Fruit fly (Drosophila melanogaster) whole organism, wandering third instar larva: ENCODE results near the gene Bgb.

Experiments
- Abd-B ChIP-seq: fragments of >200 bp; optimal IDR thresholded peaks from 2 replicates; lab custom pipeline; 2017; ENCODE audit warnings: missing biosample characterization, missing genetic modification characterization
- CG32264 ChIP-seq: fragments of 200-800 bp; sonication (Bioruptor generic); optimal IDR thresholded peaks from 2 replicates; lab custom pipeline; 2016; ENCODE audit warnings: missing biosample characterization, missing genetic modification characterization
- CG9705 ChIP-seq: fragments of 200-800 bp; sonication (Bioruptor generic); optimal IDR thresholded peaks from 2 replicates; lab custom pipeline; 2018; ENCODE audit warnings: missing biosample characterization, mild to moderate bottlenecking, missing genetic modification characterization
- CrebA ChIP-seq: fragments of 200-800 bp; sonication (Bioruptor generic); optimal IDR thresholded peaks from 2 replicates; lab custom pipeline; 2016; ENCODE audit warnings: missing biosample characterization, mild to moderate bottlenecking, missing genetic modification characterization, borderline replicate concordance
- Dfd ChIP-seq: fragments of >200 bp; optimal IDR thresholded peaks from 2 replicates; lab custom pipeline; 2017; ENCODE audit warnings: missing biosample characterization, missing genetic modification characterization
- Dif ChIP-seq: fragments of 200-275, 200-300 bp; sonication (Bioruptor generic); optimal IDR thresholded peaks from 2 replicates; lab custom pipeline; 2018; ENCODE audit warnings: missing biosample characterization, missing genetic modification characterization; ENCODE audit not compliant: partially characterized antibody
- GATAd ChIP-seq: sonication (Bioruptor generic); optimal IDR thresholded peaks from 2 replicates; lab custom pipeline; 2016; ENCODE audit warnings: missing biosample characterization, missing genetic modification characterization
- HLH106 ChIP-seq: fragments of 200-800 bp; optimal IDR thresholded peaks from 3 replicates; lab custom pipeline; 2019; ENCODE audit warnings: missing biosample characterization, mild to moderate bottlenecking, missing genetic modification characterization, moderate library complexity
- Hnf4 ChIP-seq: fragments of 200-800 bp; sonication (Bioruptor generic); optimal IDR thresholded peaks from 2 replicates; lab custom pipeline; 2016; ENCODE audit warnings: missing biosample characterization, mild to moderate bottlenecking, missing genetic modification characterization
- Hr78 ChIP-seq: fragments of >200 bp; optimal IDR thresholded peaks from 2 replicates; lab custom pipeline; 2017; ENCODE audit warnings: missing biosample characterization, missing genetic modification characterization
- Hr83 ChIP-seq: fragments of 200-300 bp; sonication (Bioruptor generic); optimal IDR thresholded peaks from 2 replicates; lab custom pipeline; 2016; ENCODE audit warnings: missing biosample characterization, mild to moderate bottlenecking, missing genetic modification characterization, moderate library complexity; ENCODE audit not compliant: poor library complexity, severe bottlenecking
- Jra ChIP-seq: sonication (Bioruptor generic); optimal IDR thresholded peaks from 2 replicates; lab custom pipeline; 2016; ENCODE audit warnings: missing biosample characterization, missing genetic modification characterization
- Mio ChIP-seq: sonication (Bioruptor generic); optimal IDR thresholded peaks from 2 replicates; lab custom pipeline; 2016; ENCODE audit warnings: missing biosample characterization, missing genetic modification characterization
- Myc ChIP-seq: fragments of >200 bp; optimal IDR thresholded peaks from 2 replicates; lab custom pipeline; 2017
- N ChIP-seq: fragments of >200 bp; optimal IDR thresholded peaks from 2 replicates; lab custom pipeline; 2018; ENCODE audit warnings: missing biosample characterization, missing external identifiers, missing genetic modification characterization
- OdsH ChIP-seq: fragments of 200-800 bp; sonication (Bioruptor generic); optimal IDR thresholded peaks from 2 replicates; lab custom pipeline; 2016; ENCODE audit warnings: missing biosample characterization, mild to moderate bottlenecking, missing genetic modification characterization
- Rel ChIP-seq, 2 experiments: fragments of 200-800 bp; sonication (Bioruptor generic) in 1 of 2; optimal IDR thresholded peaks; 2 replicates in 1 of 2; 3 replicates in 1 of 2; lab custom pipeline; 2016 to 2019; ENCODE audit warnings: mild to moderate bottlenecking in 2 of 2, missing biosample characterization in 2 of 2, missing genetic modification characterization in 2 of 2, moderate library complexity in 1 of 2
- Sp1 ChIP-seq: fragments of 200-800 bp; sonication (Bioruptor generic); optimal IDR thresholded peaks from 3 replicates; lab custom pipeline; 2019; ENCODE audit warnings: missing biosample characterization, mild to moderate bottlenecking, missing genetic modification characterization, moderate library complexity
- Vsx2 ChIP-seq: fragments of 200-300, 225-300 bp; sonication (Bioruptor generic); optimal IDR thresholded peaks from 2 replicates; lab custom pipeline; 2018; ENCODE audit warnings: missing biosample characterization, missing genetic modification characterization; ENCODE audit not compliant: partially characterized antibody
- br ChIP-seq: fragments of 200-800 bp; sonication (Bioruptor generic); optimal IDR thresholded peaks from 2 replicates; lab custom pipeline; 2016; ENCODE audit warnings: missing biosample characterization, missing genetic modification characterization
- brk ChIP-seq: fragments of 200-800 bp; sonication (Bioruptor generic); optimal IDR thresholded peaks from 2 replicates; lab custom pipeline; 2016; ENCODE audit warnings: missing biosample characterization, mild to moderate bottlenecking, missing genetic modification characterization
- dl ChIP-seq, 2 experiments: fragments of 175-275, 200-275 bp in 1 of 2; fragments of 200-275 bp in 1 of 2; sonication (Bioruptor generic); optimal IDR thresholded peaks; lab custom pipeline; 2018; ENCODE audit warnings: mild to moderate bottlenecking in 2 of 2, missing biosample characterization in 2 of 2, missing genetic modification characterization in 2 of 2, moderate library complexity in 2 of 2; ENCODE audit not compliant: partially characterized antibody in 2 of 2, insufficient read depth in 1 of 2
- dmrt93B ChIP-seq: fragments of 200-800 bp; sonication (Bioruptor generic); optimal IDR thresholded peaks from 2 replicates; lab custom pipeline; 2018; ENCODE audit warnings: missing biosample characterization, mild to moderate bottlenecking, missing genetic modification characterization
- dsf ChIP-seq: sonication (Bioruptor generic); optimal IDR thresholded peaks from 2 replicates; lab custom pipeline; 2016; ENCODE audit warnings: missing biosample characterization, missing genetic modification characterization, borderline replicate concordance
- ey ChIP-seq: fragments of 200-800 bp; sonication (Bioruptor generic); optimal IDR thresholded peaks from 2 replicates; lab custom pipeline; 2016; ENCODE audit warnings: missing biosample characterization, missing genetic modification characterization
- foxo ChIP-seq, 2 experiments: fragments of 200-800 bp; sonication (Bioruptor generic); optimal IDR thresholded peaks; 2 replicates in 1 of 2; 3 replicates in 1 of 2; lab custom pipeline; 2016 to 2017; ENCODE audit warnings: missing biosample characterization in 2 of 2, missing genetic modification characterization in 2 of 2
- fru ChIP-seq: fragments of 200-800 bp; sonication (Bioruptor generic); optimal IDR thresholded peaks from 3 replicates; lab custom pipeline; 2016; ENCODE audit warnings: missing biosample characterization, mild to moderate bottlenecking, missing genetic modification characterization
- h ChIP-seq: fragments of 200-800 bp; sonication (Bioruptor generic); optimal IDR thresholded peaks from 3 replicates; lab custom pipeline; 2016; ENCODE audit warnings: missing biosample characterization, mild to moderate bottlenecking, missing genetic modification characterization
- jim ChIP-seq: fragments of 175-275, 200-325 bp; sonication (Bioruptor generic); optimal IDR thresholded peaks from 2 replicates; lab custom pipeline; 2016; ENCODE audit warnings: missing biosample characterization, mild to moderate bottlenecking, missing genetic modification characterization
- lola ChIP-seq: fragments of >200 bp; optimal IDR thresholded peaks from 2 replicates; lab custom pipeline; 2017; ENCODE audit warnings: missing biosample characterization, missing genetic modification characterization
- pan ChIP-seq: fragments of >200 bp; optimal IDR thresholded peaks from 2 replicates; lab custom pipeline; 2017
- psq ChIP-seq: fragments of 200-800 bp; sonication (Bioruptor generic); optimal IDR thresholded peaks from 3 replicates; lab custom pipeline; 2017; ENCODE audit warnings: missing biosample characterization, mild to moderate bottlenecking, missing genetic modification characterization, moderate library complexity
- rgr ChIP-seq: fragments of 200-800 bp; sonication (Bioruptor generic); optimal IDR thresholded peaks from 3 replicates; lab custom pipeline; 2016; ENCODE audit warnings: missing biosample characterization, mild to moderate bottlenecking, missing genetic modification characterization
- sage ChIP-seq: fragments of 200-800 bp; sonication (Bioruptor generic); optimal IDR thresholded peaks from 2 replicates; lab custom pipeline; 2016; ENCODE audit warnings: missing biosample characterization, mild to moderate bottlenecking, missing genetic modification characterization
- sv ChIP-seq: fragments of 200-800 bp; sonication (Bioruptor generic); optimal IDR thresholded peaks from 3 replicates; lab custom pipeline; 2016; ENCODE audit warnings: missing biosample characterization, missing genetic modification characterization
- tai ChIP-seq: sonication (Bioruptor generic); optimal IDR thresholded peaks from 2 replicates; lab custom pipeline; 2016; ENCODE audit warnings: missing biosample characterization, missing genetic modification characterization
- usp ChIP-seq: fragments of >200 bp; optimal IDR thresholded peaks from 2 replicates; lab custom pipeline; 2017; ENCODE audit warnings: missing biosample characterization, missing genetic modification characterization
- woc ChIP-seq: sonication (Bioruptor generic); optimal IDR thresholded peaks from 2 replicates; lab custom pipeline; 2016; ENCODE audit warnings: missing biosample characterization, mild to moderate bottlenecking, missing genetic modification characterization

The Bgb gene

dm6 chr3L:1683091-1683490 lies 43.6 kb downstream of the Bgb start:
- TF ChIP-seq br (GFP tag; lab: Kevin White, UChicago), result peak; percentile 58
- TF ChIP-seq CG32264, result peak; percentile 77
- no peak for TF ChIP-seq Vsx2 (GFP tag; lab: Kevin White, UChicago)
- no peak for TF ChIP-seq lola (GFP tag; lab: Kevin White, UChicago)
- peak; percentile 42 for TF ChIP-seq h (GFP tag; lab: Kevin White, UChicago)
- no peak for TF ChIP-seq jim
- TF ChIP-seq Dfd (GFP tag; lab: Kevin White, UChicago), result no peak
- peak; percentile 49 for TF ChIP-seq Hnf4 (GFP tag; lab: Kevin White, UChicago)
- no peak for TF ChIP-seq Hr78 (GFP tag; lab: Kevin White, UChicago)
- peak; percentile 55 for TF ChIP-seq OdsH (GFP tag; lab: Kevin White, UChicago)
- no peak for TF ChIP-seq usp
- peak; percentile 1 for TF ChIP-seq sage (GFP tag; lab: Kevin White, UChicago)
- TF ChIP-seq CG9705 (GFP tag; lab: Kevin White, UChicago), result peak; percentile 47
- TF ChIP-seq ey, result peak; percentile 65
- no peak for TF ChIP-seq Hr83 (GFP tag; lab: Kevin White, UChicago)
- no peak for TF ChIP-seq sv (GFP tag; lab: Kevin White, UChicago)
- TF ChIP-seq brk, result peak; percentile 5
- TF ChIP-seq tai, result no peak
- peak; percentile 49 for TF ChIP-seq dmrt93B (GFP tag; lab: Kevin White, UChicago)
- TF ChIP-seq woc (GFP tag; lab: Kevin White, UChicago), result peak; percentile 55
- no peak for TF ChIP-seq Dif (GFP tag; lab: Kevin White, UChicago)
- TF ChIP-seq psq (GFP tag; lab: Kevin White, UChicago), result peak; percentile 50
- peak; percentile 76 for TF ChIP-seq HLH106 (tag; lab: Kevin White, UChicago)
- TF ChIP-seq dl (GFP tag; optimal IDR thresholded peaks at IDR 0.05; lab: Kevin White, UChicago; ENCODE audit: insufficient read depth in 1 of 2, partially characterized antibody in 2 of 2), result no peak
- peak; percentile 73 for TF ChIP-seq fru (GFP tag; lab: Kevin White, UChicago)
- peak; percentile 58 for TF ChIP-seq rgr (GFP tag; lab: Kevin White, UChicago)
- TF ChIP-seq Myc (lab: Kevin White, UChicago), result no peak
- no peak for TF ChIP-seq Rel (GFP tag; optimal IDR thresholded peaks at IDR 0.05; lab: Kevin White, UChicago)
- no peak for TF ChIP-seq Rel (tag; optimal IDR thresholded peaks at IDR 0.05; lab: Kevin White, UChicago)
- peak in 1 of 2 experiments; percentile 76 for TF ChIP-seq foxo (GFP tag; optimal IDR thresholded peaks at IDR 0.05; lab: Kevin White, UChicago)
- TF ChIP-seq Sp1, result peak; percentile 65
- TF ChIP-seq Mio (GFP tag; lab: Kevin White, UChicago), result no peak
- TF ChIP-seq GATAd (GFP tag; lab: Kevin White, UChicago), result no peak
- no peak for TF ChIP-seq N (GFP tag; lab: Kevin White, UChicago)
- TF ChIP-seq Abd-B, result no peak
- no peak for TF ChIP-seq CrebA (GFP tag; lab: Kevin White, UChicago)

- TF ChIP-seq fru (GFP tag; lab: Kevin White, UChicago), result no peak
- TF ChIP-seq woc (GFP tag; lab: Kevin White, UChicago), result no peak
- no peak for TF ChIP-seq OdsH (GFP tag; lab: Kevin White, UChicago)
- no peak for TF ChIP-seq Abd-B
- TF ChIP-seq Dif (GFP tag; lab: Kevin White, UChicago), result no peak
- no peak for TF ChIP-seq Hr78 (GFP tag; lab: Kevin White, UChicago)
- TF ChIP-seq usp, result no peak
These were observed 48.6 kb downstream of the Bgb start for dm6 chr3L:1688161-1688560.

- no peak for TF ChIP-seq dmrt93B (GFP tag; lab: Kevin White, UChicago)
- no peak for TF ChIP-seq Myc (lab: Kevin White, UChicago)
- no peak for TF ChIP-seq Hnf4 (GFP tag; lab: Kevin White, UChicago)
- no peak for TF ChIP-seq sv (GFP tag; lab: Kevin White, UChicago)
- TF ChIP-seq sage (GFP tag; lab: Kevin White, UChicago), result no peak
- no peak for TF ChIP-seq pan (lab: Kevin White, UChicago)
- no peak for TF ChIP-seq Rel (GFP tag; optimal IDR thresholded peaks at IDR 0.05; lab: Kevin White, UChicago)
- no peak for TF ChIP-seq Rel (tag; optimal IDR thresholded peaks at IDR 0.05; lab: Kevin White, UChicago)
- TF ChIP-seq CG9705 (GFP tag; lab: Kevin White, UChicago), result no peak
- no peak for TF ChIP-seq woc (GFP tag; lab: Kevin White, UChicago)
- no peak for TF ChIP-seq Dif (GFP tag; lab: Kevin White, UChicago)
- no peak for TF ChIP-seq CrebA (GFP tag; lab: Kevin White, UChicago)
- no peak for TF ChIP-seq usp
- TF ChIP-seq Sp1, result no peak
- TF ChIP-seq lola (GFP tag; lab: Kevin White, UChicago), result no peak
- TF ChIP-seq ey, result no peak
- TF ChIP-seq Jra (GFP tag; lab: Kevin White, UChicago), result no peak
- TF ChIP-seq tai, result no peak
- TF ChIP-seq dsf (GFP tag; lab: Kevin White, UChicago), result no peak
- no peak for TF ChIP-seq fru (GFP tag; lab: Kevin White, UChicago)
These were observed 49.1 kb downstream of the Bgb start for dm6 chr3L:1688569-1688968.
